Worm (Caenorhabditis elegans) whole organism, late embryonic: ENCODE results near the gene qua-1.

Experiments used
- che-1 ChIP-seq: sonication (generic microtip); optimal IDR thresholded peaks from 2 replicates; lab custom pipeline; 2016; ENCODE audit warnings: mild to moderate bottlenecking, missing genetic modification characterization, missing compliant biosample characterization
- fkh-6 ChIP-seq: sonication (generic microtip); optimal IDR thresholded peaks from 2 replicates; lab custom pipeline; 2016; ENCODE audit warnings: missing genetic modification characterization, missing compliant biosample characterization
- npax-4 ChIP-seq: sonication (generic microtip); optimal IDR thresholded peaks from 2 replicates; lab custom pipeline; 2016; ENCODE audit warnings: missing genetic modification characterization, missing compliant biosample characterization

ce11 chrII:8169283-8169682 lies 29.3 kb upstream of the qua-1 start, which contains the start of gene T05C12.15:
- no peak for TF ChIP-seq npax-4 (tag; lab: Kevin White, UChicago)
- TF ChIP-seq che-1, result no peak
- no peak for TF ChIP-seq fkh-6
